Worm (Caenorhabditis elegans) whole organism, midembryonic: ENCODE results near the gene tasp-1.
"Not testable (repeated sequence)": the region's sequence is repeated elsewhere in the genome, so short reads cannot be mapped to it uniquely, and the experiment has no call there.

Experiments
- T22C8.4 ChIP-seq: fragments of 200-800 bp; sonication (Bioruptor generic); IDR thresholded peaks from 2 replicates; pipeline ENCODE4 v1.3.6; 2022; ENCODE audit warnings: missing genetic modification characterization, missing compliant biosample characterization
- cog-1 ChIP-seq: sonication (generic microtip); optimal IDR thresholded peaks from 2 replicates; lab custom pipeline; 2016; ENCODE audit warnings: missing genetic modification characterization, missing compliant biosample characterization
- flt-1 ChIP-seq: fragments of 200-800 bp; sonication (Bioruptor generic); IDR thresholded peaks from 2 replicates; pipeline ENCODE4 v1.3.6; 2022; ENCODE audit warnings: missing genetic modification characterization, missing compliant biosample characterization
- klf-2 ChIP-seq: fragments of 200-800 bp; sonication (Bioruptor generic); conservative IDR thresholded peaks from 2 replicates; pipeline ENCODE4 v1.3.6; 2022; ENCODE audit warnings: missing genetic modification reagents, missing genetic modification characterization, missing compliant biosample characterization
- med-1 ChIP-seq: sonication (generic microtip); optimal IDR thresholded peaks from 2 replicates; lab custom pipeline; 2017; ENCODE audit warnings: missing genetic modification characterization, mild to moderate bottlenecking, missing compliant biosample characterization, antibody characterized with exemption, missing genetic modification reagents; ENCODE audit not compliant: insufficient read depth
- ref-1 ChIP-seq: fragments of 200-800 bp; sonication (Bioruptor generic); conservative IDR thresholded peaks from 2 replicates; pipeline ENCODE4 v1.3.6; 2022; ENCODE audit warnings: missing genetic modification reagents, missing genetic modification characterization, missing compliant biosample characterization
- tab-1 ChIP-seq: fragments of 200-800 bp; sonication (Bioruptor generic); IDR thresholded peaks from 2 replicates; pipeline ENCODE4 v1.3.6; 2022; ENCODE audit warnings: missing genetic modification characterization, missing compliant biosample characterization
- ztf-23 ChIP-seq: fragments of 200-800 bp; sonication (Bioruptor generic); IDR thresholded peaks from 2 replicates; pipeline ENCODE4 v1.3.6; 2022; ENCODE audit warnings: missing genetic modification reagents, missing genetic modification characterization, missing compliant biosample characterization
- ztf-29 ChIP-seq: fragments of 200-800 bp; sonication (Bioruptor generic); IDR thresholded peaks from 2 replicates; pipeline ENCODE4 v1.3.6; 2022; ENCODE audit warnings: missing genetic modification reagents, missing genetic modification characterization, missing compliant biosample characterization

ce11 chrIII:10750043-10750442, 9.1 kb upstream of the tasp-1 start, which contains the start of gene enu-3.6:
- not testable (repeated sequence) for TF ChIP-seq med-1 (GFP tag; lab: Kevin White, UChicago); cog-1 (tag; lab: Kevin White, UChicago); ref-1 (GFP tag; lab: Robert Waterston, UW); ztf-23 (GFP tag; lab: Robert Waterston, UW); T22C8.4; tab-1 (GFP tag; lab: Robert Waterston, UW); ztf-29 (GFP tag; lab: Robert Waterston, UW); klf-2 (GFP tag; lab: Robert Waterston, UW); flt-1 (GFP tag; lab: Robert Waterston, UW)
